Worm (Caenorhabditis elegans) whole organism, midembryonic: ENCODE results near the gene W09G12.7.

ENCODE experiments used
- T22C8.4 ChIP-seq: fragments of 200-800 bp; sonication (Bioruptor generic); IDR thresholded peaks from 2 replicates; pipeline ENCODE4 v1.3.6; 2022; ENCODE audit warnings: missing genetic modification characterization, missing compliant biosample characterization
- cog-1 ChIP-seq: sonication (generic microtip); optimal IDR thresholded peaks from 2 replicates; lab custom pipeline; 2016; ENCODE audit warnings: missing genetic modification characterization, missing compliant biosample characterization
- flt-1 ChIP-seq: fragments of 200-800 bp; sonication (Bioruptor generic); IDR thresholded peaks from 2 replicates; pipeline ENCODE4 v1.3.6; 2022; ENCODE audit warnings: missing genetic modification characterization, missing compliant biosample characterization
- klf-2 ChIP-seq: fragments of 200-800 bp; sonication (Bioruptor generic); conservative IDR thresholded peaks from 2 replicates; pipeline ENCODE4 v1.3.6; 2022; ENCODE audit warnings: missing genetic modification reagents, missing genetic modification characterization, missing compliant biosample characterization
- med-1 ChIP-seq: sonication (generic microtip); optimal IDR thresholded peaks from 2 replicates; lab custom pipeline; 2017; ENCODE audit warnings: missing genetic modification characterization, mild to moderate bottlenecking, missing compliant biosample characterization, antibody characterized with exemption, missing genetic modification reagents; ENCODE audit not compliant: insufficient read depth
- tab-1 ChIP-seq: fragments of 200-800 bp; sonication (Bioruptor generic); IDR thresholded peaks from 2 replicates; pipeline ENCODE4 v1.3.6; 2022; ENCODE audit warnings: missing genetic modification characterization, missing compliant biosample characterization
- ztf-23 ChIP-seq: fragments of 200-800 bp; sonication (Bioruptor generic); IDR thresholded peaks from 2 replicates; pipeline ENCODE4 v1.3.6; 2022; ENCODE audit warnings: missing genetic modification reagents, missing genetic modification characterization, missing compliant biosample characterization

DNA sequence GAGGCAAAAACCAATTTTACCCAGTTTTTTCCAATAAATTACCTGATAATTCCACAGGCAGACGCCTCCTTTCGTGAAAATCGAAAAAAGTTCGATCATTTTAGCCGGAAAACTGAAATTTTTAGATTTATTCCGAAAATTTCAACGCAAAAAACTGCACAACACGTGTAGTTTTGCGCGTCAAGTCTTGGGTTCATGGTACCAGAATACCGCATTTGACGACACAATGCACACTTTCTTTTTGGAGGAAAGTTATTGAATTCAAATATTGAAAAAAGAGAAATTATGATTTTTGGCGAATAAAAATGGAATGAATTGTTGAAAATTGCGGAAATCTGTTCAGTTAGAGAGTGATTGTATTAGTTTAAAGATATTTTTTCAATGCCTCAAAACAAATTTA is 10.8 kb downstream of the W09G12.7 start, which contains the start of gene F38A1.8:
- TF ChIP-seq klf-2 (GFP tag; lab: Robert Waterston, UW) (no peak), cog-1 (tag; lab: Kevin White, UChicago) (no peak), tab-1 (GFP tag; lab: Robert Waterston, UW) (no peak), flt-1 (no peak), T22C8.4 (no peak), ztf-23 (GFP tag; lab: Robert Waterston, UW) (0 out of 2 replicates have a peak, but pooled peaks have one; percentile 41), med-1 (GFP tag; lab: Kevin White, UChicago) (no peak)
